Fruit fly (Drosophila melanogaster) whole organism, wandering third instar larva: ENCODE results near the gene LysRS.

Experiments
- Abd-B ChIP-seq: fragments of >200 bp; optimal IDR thresholded peaks from 2 replicates; lab custom pipeline; 2017; ENCODE audit warnings: missing biosample characterization, missing genetic modification characterization
- CG32264 ChIP-seq: fragments of 200-800 bp; sonication (Bioruptor generic); optimal IDR thresholded peaks from 2 replicates; lab custom pipeline; 2016; ENCODE audit warnings: missing biosample characterization, missing genetic modification characterization
- CG9705 ChIP-seq: fragments of 200-800 bp; sonication (Bioruptor generic); optimal IDR thresholded peaks from 2 replicates; lab custom pipeline; 2018; ENCODE audit warnings: missing biosample characterization, mild to moderate bottlenecking, missing genetic modification characterization
- CrebA ChIP-seq: fragments of 200-800 bp; sonication (Bioruptor generic); optimal IDR thresholded peaks from 2 replicates; lab custom pipeline; 2016; ENCODE audit warnings: missing biosample characterization, mild to moderate bottlenecking, missing genetic modification characterization, borderline replicate concordance
- Dfd ChIP-seq: fragments of >200 bp; optimal IDR thresholded peaks from 2 replicates; lab custom pipeline; 2017; ENCODE audit warnings: missing biosample characterization, missing genetic modification characterization
- Dif ChIP-seq: fragments of 200-275, 200-300 bp; sonication (Bioruptor generic); optimal IDR thresholded peaks from 2 replicates; lab custom pipeline; 2018; ENCODE audit warnings: missing biosample characterization, missing genetic modification characterization; ENCODE audit not compliant: partially characterized antibody
- GATAd ChIP-seq: sonication (Bioruptor generic); optimal IDR thresholded peaks from 2 replicates; lab custom pipeline; 2016; ENCODE audit warnings: missing biosample characterization, missing genetic modification characterization
- HLH106 ChIP-seq: fragments of 200-800 bp; optimal IDR thresholded peaks from 3 replicates; lab custom pipeline; 2019; ENCODE audit warnings: missing biosample characterization, mild to moderate bottlenecking, missing genetic modification characterization, moderate library complexity
- Hnf4 ChIP-seq: fragments of 200-800 bp; sonication (Bioruptor generic); optimal IDR thresholded peaks from 2 replicates; lab custom pipeline; 2016; ENCODE audit warnings: missing biosample characterization, mild to moderate bottlenecking, missing genetic modification characterization
- Hr78 ChIP-seq: fragments of >200 bp; optimal IDR thresholded peaks from 2 replicates; lab custom pipeline; 2017; ENCODE audit warnings: missing biosample characterization, missing genetic modification characterization
- Hr83 ChIP-seq: fragments of 200-300 bp; sonication (Bioruptor generic); optimal IDR thresholded peaks from 2 replicates; lab custom pipeline; 2016; ENCODE audit warnings: missing biosample characterization, mild to moderate bottlenecking, missing genetic modification characterization, moderate library complexity; ENCODE audit not compliant: poor library complexity, severe bottlenecking
- Jra ChIP-seq: sonication (Bioruptor generic); optimal IDR thresholded peaks from 2 replicates; lab custom pipeline; 2016; ENCODE audit warnings: missing biosample characterization, missing genetic modification characterization
- Mio ChIP-seq: sonication (Bioruptor generic); optimal IDR thresholded peaks from 2 replicates; lab custom pipeline; 2016; ENCODE audit warnings: missing biosample characterization, missing genetic modification characterization
- N ChIP-seq: fragments of >200 bp; optimal IDR thresholded peaks from 2 replicates; lab custom pipeline; 2018; ENCODE audit warnings: missing biosample characterization, missing external identifiers, missing genetic modification characterization
- OdsH ChIP-seq: fragments of 200-800 bp; sonication (Bioruptor generic); optimal IDR thresholded peaks from 2 replicates; lab custom pipeline; 2016; ENCODE audit warnings: missing biosample characterization, mild to moderate bottlenecking, missing genetic modification characterization
- Rel ChIP-seq, 2 experiments: fragments of 200-800 bp; sonication (Bioruptor generic) in 1 of 2; optimal IDR thresholded peaks; 2 replicates in 1 of 2; 3 replicates in 1 of 2; lab custom pipeline; 2016 to 2019; ENCODE audit warnings: mild to moderate bottlenecking in 2 of 2, missing biosample characterization in 2 of 2, missing genetic modification characterization in 2 of 2, moderate library complexity in 1 of 2
- Sp1 ChIP-seq: fragments of 200-800 bp; sonication (Bioruptor generic); optimal IDR thresholded peaks from 3 replicates; lab custom pipeline; 2019; ENCODE audit warnings: missing biosample characterization, mild to moderate bottlenecking, missing genetic modification characterization, moderate library complexity
- Vsx2 ChIP-seq: fragments of 200-300, 225-300 bp; sonication (Bioruptor generic); optimal IDR thresholded peaks from 2 replicates; lab custom pipeline; 2018; ENCODE audit warnings: missing biosample characterization, missing genetic modification characterization; ENCODE audit not compliant: partially characterized antibody
- br ChIP-seq: fragments of 200-800 bp; sonication (Bioruptor generic); optimal IDR thresholded peaks from 2 replicates; lab custom pipeline; 2016; ENCODE audit warnings: missing biosample characterization, missing genetic modification characterization
- brk ChIP-seq: fragments of 200-800 bp; sonication (Bioruptor generic); optimal IDR thresholded peaks from 2 replicates; lab custom pipeline; 2016; ENCODE audit warnings: missing biosample characterization, mild to moderate bottlenecking, missing genetic modification characterization
- dl ChIP-seq, 2 experiments: fragments of 175-275, 200-275 bp in 1 of 2; fragments of 200-275 bp in 1 of 2; sonication (Bioruptor generic); optimal IDR thresholded peaks; lab custom pipeline; 2018; ENCODE audit warnings: mild to moderate bottlenecking in 2 of 2, missing biosample characterization in 2 of 2, missing genetic modification characterization in 2 of 2, moderate library complexity in 2 of 2; ENCODE audit not compliant: partially characterized antibody in 2 of 2, insufficient read depth in 1 of 2
- dmrt93B ChIP-seq: fragments of 200-800 bp; sonication (Bioruptor generic); optimal IDR thresholded peaks from 2 replicates; lab custom pipeline; 2018; ENCODE audit warnings: missing biosample characterization, mild to moderate bottlenecking, missing genetic modification characterization
- dsf ChIP-seq: sonication (Bioruptor generic); optimal IDR thresholded peaks from 2 replicates; lab custom pipeline; 2016; ENCODE audit warnings: missing biosample characterization, missing genetic modification characterization, borderline replicate concordance
- ey ChIP-seq: fragments of 200-800 bp; sonication (Bioruptor generic); optimal IDR thresholded peaks from 2 replicates; lab custom pipeline; 2016; ENCODE audit warnings: missing biosample characterization, missing genetic modification characterization
- foxo ChIP-seq, 2 experiments: fragments of 200-800 bp; sonication (Bioruptor generic); optimal IDR thresholded peaks; 2 replicates in 1 of 2; 3 replicates in 1 of 2; lab custom pipeline; 2016 to 2017; ENCODE audit warnings: missing biosample characterization in 2 of 2, missing genetic modification characterization in 2 of 2
- fru ChIP-seq: fragments of 200-800 bp; sonication (Bioruptor generic); optimal IDR thresholded peaks from 3 replicates; lab custom pipeline; 2016; ENCODE audit warnings: missing biosample characterization, mild to moderate bottlenecking, missing genetic modification characterization
- h ChIP-seq: fragments of 200-800 bp; sonication (Bioruptor generic); optimal IDR thresholded peaks from 3 replicates; lab custom pipeline; 2016; ENCODE audit warnings: missing biosample characterization, mild to moderate bottlenecking, missing genetic modification characterization
- jim ChIP-seq: fragments of 175-275, 200-325 bp; sonication (Bioruptor generic); optimal IDR thresholded peaks from 2 replicates; lab custom pipeline; 2016; ENCODE audit warnings: missing biosample characterization, mild to moderate bottlenecking, missing genetic modification characterization
- lola ChIP-seq: fragments of >200 bp; optimal IDR thresholded peaks from 2 replicates; lab custom pipeline; 2017; ENCODE audit warnings: missing biosample characterization, missing genetic modification characterization
- pan ChIP-seq: fragments of >200 bp; optimal IDR thresholded peaks from 2 replicates; lab custom pipeline; 2017
- psq ChIP-seq: fragments of 200-800 bp; sonication (Bioruptor generic); optimal IDR thresholded peaks from 3 replicates; lab custom pipeline; 2017; ENCODE audit warnings: missing biosample characterization, mild to moderate bottlenecking, missing genetic modification characterization, moderate library complexity
- rgr ChIP-seq: fragments of 200-800 bp; sonication (Bioruptor generic); optimal IDR thresholded peaks from 3 replicates; lab custom pipeline; 2016; ENCODE audit warnings: missing biosample characterization, mild to moderate bottlenecking, missing genetic modification characterization
- sage ChIP-seq: fragments of 200-800 bp; sonication (Bioruptor generic); optimal IDR thresholded peaks from 2 replicates; lab custom pipeline; 2016; ENCODE audit warnings: missing biosample characterization, mild to moderate bottlenecking, missing genetic modification characterization
- sv ChIP-seq: fragments of 200-800 bp; sonication (Bioruptor generic); optimal IDR thresholded peaks from 3 replicates; lab custom pipeline; 2016; ENCODE audit warnings: missing biosample characterization, missing genetic modification characterization
- tai ChIP-seq: sonication (Bioruptor generic); optimal IDR thresholded peaks from 2 replicates; lab custom pipeline; 2016; ENCODE audit warnings: missing biosample characterization, missing genetic modification characterization
- usp ChIP-seq: fragments of >200 bp; optimal IDR thresholded peaks from 2 replicates; lab custom pipeline; 2017; ENCODE audit warnings: missing biosample characterization, missing genetic modification characterization
- woc ChIP-seq: sonication (Bioruptor generic); optimal IDR thresholded peaks from 2 replicates; lab custom pipeline; 2016; ENCODE audit warnings: missing biosample characterization, mild to moderate bottlenecking, missing genetic modification characterization

The LysRS gene

dm6 chrX:9653242-9653641 lies 44.6 kb upstream of the LysRS start:
- TF ChIP-seq Jra (GFP tag; lab: Kevin White, UChicago) (no peak), rgr (GFP tag; lab: Kevin White, UChicago) (no peak), Hnf4 (GFP tag; lab: Kevin White, UChicago) (no peak), OdsH (GFP tag; lab: Kevin White, UChicago) (no peak), Sp1 (GFP tag; lab: Kevin White, UChicago) (no peak), h (no peak), HLH106 (no peak), pan (lab: Kevin White, UChicago) (no peak), woc (GFP tag; lab: Kevin White, UChicago) (no peak), Rel (GFP tag; optimal IDR thresholded peaks at IDR 0.05; lab: Kevin White, UChicago) (no peak), Rel (tag; optimal IDR thresholded peaks at IDR 0.05; lab: Kevin White, UChicago) (no peak), N (no peak), Dfd (no peak), ey (no peak), Hr83 (GFP tag; lab: Kevin White, UChicago) (no peak), foxo (GFP tag; optimal IDR thresholded peaks at IDR 0.05; lab: Kevin White, UChicago) (no peak), br (GFP tag; lab: Kevin White, UChicago) (no peak), sv (GFP tag; lab: Kevin White, UChicago) (no peak), fru (GFP tag; lab: Kevin White, UChicago) (no peak), dl (GFP tag; optimal IDR thresholded peaks at IDR 0.05; lab: Kevin White, UChicago; ENCODE audit: insufficient read depth in 1 of 2, partially characterized antibody in 2 of 2) (no peak), Vsx2 (GFP tag; lab: Kevin White, UChicago) (no peak)

DNA sequence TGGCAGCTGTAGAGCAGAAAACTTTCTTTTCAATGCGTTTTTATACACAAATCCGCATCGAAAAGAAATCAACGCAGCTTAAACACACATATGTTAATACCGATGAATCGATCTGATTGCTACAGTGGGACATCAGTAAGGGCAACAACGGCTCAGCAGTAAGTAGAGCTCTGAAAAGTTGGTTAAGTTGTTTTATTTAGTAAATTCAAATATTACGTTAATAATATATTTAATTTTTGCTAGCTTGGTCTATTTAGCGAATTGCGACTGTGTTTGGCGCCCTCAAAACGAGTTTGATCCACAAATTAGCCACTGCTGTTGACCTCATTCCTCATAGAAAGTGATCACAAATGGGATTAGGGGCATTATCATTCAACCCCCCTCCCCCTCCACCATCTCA lies 43.3 kb upstream of the LysRS start:
- TF ChIP-seq OdsH (GFP tag; lab: Kevin White, UChicago) (no peak), h (peak; percentile 13), Hnf4 (GFP tag; lab: Kevin White, UChicago) (no peak), Sp1 (GFP tag; lab: Kevin White, UChicago) (no peak), psq (GFP tag; lab: Kevin White, UChicago) (no peak), CG32264 (GFP tag; lab: Kevin White, UChicago) (no peak), Vsx2 (GFP tag; lab: Kevin White, UChicago) (no peak), ey (no peak), foxo (GFP tag; optimal IDR thresholded peaks at IDR 0.05; lab: Kevin White, UChicago) (peak in 1 of 2 experiments; percentile 30), Hr78 (GFP tag; lab: Kevin White, UChicago) (no peak), sv (GFP tag; lab: Kevin White, UChicago) (no peak), dmrt93B (peak; percentile 30), jim (GFP tag; lab: Kevin White, UChicago) (no peak), usp (GFP tag; lab: Kevin White, UChicago) (no peak), GATAd (GFP tag; lab: Kevin White, UChicago) (no peak), CrebA (GFP tag; lab: Kevin White, UChicago) (no peak), tai (GFP tag; lab: Kevin White, UChicago) (no peak), HLH106 (peak; percentile 45), brk (GFP tag; lab: Kevin White, UChicago) (no peak), woc (GFP tag; lab: Kevin White, UChicago) (no peak), pan (lab: Kevin White, UChicago) (no peak), Mio (no peak), Jra (GFP tag; lab: Kevin White, UChicago) (no peak)

DNA sequence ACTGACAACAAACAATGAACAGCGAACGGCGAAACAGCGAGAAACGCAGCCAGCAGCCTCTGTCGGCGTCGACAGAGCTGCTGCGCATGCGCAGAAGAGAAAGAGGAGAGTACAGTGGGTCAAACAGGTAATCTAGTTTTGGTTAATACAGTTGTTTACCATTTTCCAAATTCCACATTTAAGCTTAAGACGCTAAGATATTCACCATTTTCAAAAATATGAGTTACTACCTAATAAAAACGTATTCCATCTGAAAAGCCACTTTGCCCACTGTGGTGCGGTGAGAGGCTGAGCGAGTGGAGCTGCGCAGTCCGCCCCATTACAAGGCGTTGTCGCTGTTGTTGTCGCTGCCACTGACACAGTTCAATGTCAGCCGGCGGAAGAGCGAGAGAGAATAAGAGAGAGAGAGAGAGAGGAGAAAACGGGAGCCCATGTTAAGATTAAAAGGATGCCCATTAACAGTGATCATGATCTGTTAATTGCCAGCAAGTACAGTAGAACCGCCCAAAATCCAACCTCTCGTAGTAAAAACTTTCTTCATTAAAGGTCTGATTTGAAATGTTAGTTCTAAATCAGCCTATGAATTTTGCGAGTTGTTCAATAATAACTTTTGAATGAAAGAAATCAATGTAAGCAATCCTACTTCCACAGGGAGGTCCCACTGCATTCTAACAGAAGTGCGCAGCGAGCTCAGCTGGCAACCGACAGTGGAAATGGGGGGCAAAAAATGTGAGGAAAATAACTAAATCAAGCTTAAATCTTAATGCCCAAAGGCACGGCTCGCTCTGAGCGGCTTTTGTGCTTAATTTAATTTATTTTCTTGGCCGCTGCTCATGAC lies 42.3 kb upstream of the LysRS start:
- TF ChIP-seq br (GFP tag; lab: Kevin White, UChicago) (peak; percentile 96), Vsx2 (GFP tag; lab: Kevin White, UChicago) (no peak), OdsH (GFP tag; lab: Kevin White, UChicago) (peak; percentile 94), Sp1 (GFP tag; lab: Kevin White, UChicago) (peak; percentile 95), pan (lab: Kevin White, UChicago) (no peak), lola (GFP tag; lab: Kevin White, UChicago) (no peak), Dif (peak; percentile 16), tai (GFP tag; lab: Kevin White, UChicago) (peak; percentile 87), woc (GFP tag; lab: Kevin White, UChicago) (peak; percentile 96), Hnf4 (GFP tag; lab: Kevin White, UChicago) (peak; percentile 94), CG32264 (GFP tag; lab: Kevin White, UChicago) (peak; percentile 91), foxo (GFP tag; optimal IDR thresholded peaks at IDR 0.05; lab: Kevin White, UChicago) (peak; percentile 61 to 98), sv (GFP tag; lab: Kevin White, UChicago) (peak; percentile 93), N (no peak), ey (peak; percentile 97), jim (GFP tag; lab: Kevin White, UChicago) (no peak), HLH106 (peak; percentile 96), sage (peak; percentile 93), fru (GFP tag; lab: Kevin White, UChicago) (peak; percentile 98), Dfd (no peak), CrebA (GFP tag; lab: Kevin White, UChicago) (peak; percentile 15), dsf (GFP tag; lab: Kevin White, UChicago) (peak; percentile 68), Rel (GFP tag; optimal IDR thresholded peaks at IDR 0.05; lab: Kevin White, UChicago) (peak; percentile 88), Rel (tag; optimal IDR thresholded peaks at IDR 0.05; lab: Kevin White, UChicago) (peak; percentile 72), rgr (GFP tag; lab: Kevin White, UChicago) (peak; percentile 96), brk (GFP tag; lab: Kevin White, UChicago) (peak; percentile 81), Mio (peak; percentile 63), Jra (GFP tag; lab: Kevin White, UChicago) (peak; percentile 90), CG9705 (GFP tag; lab: Kevin White, UChicago) (peak; percentile 71), usp (GFP tag; lab: Kevin White, UChicago) (no peak), psq (GFP tag; lab: Kevin White, UChicago) (peak; percentile 95), dmrt93B (peak; percentile 94), Abd-B (GFP tag; lab: Kevin White, UChicago) (no peak)
